Fruit fly (Drosophila melanogaster): ENCODE data around the gene sov.

The sov gene

DNA sequence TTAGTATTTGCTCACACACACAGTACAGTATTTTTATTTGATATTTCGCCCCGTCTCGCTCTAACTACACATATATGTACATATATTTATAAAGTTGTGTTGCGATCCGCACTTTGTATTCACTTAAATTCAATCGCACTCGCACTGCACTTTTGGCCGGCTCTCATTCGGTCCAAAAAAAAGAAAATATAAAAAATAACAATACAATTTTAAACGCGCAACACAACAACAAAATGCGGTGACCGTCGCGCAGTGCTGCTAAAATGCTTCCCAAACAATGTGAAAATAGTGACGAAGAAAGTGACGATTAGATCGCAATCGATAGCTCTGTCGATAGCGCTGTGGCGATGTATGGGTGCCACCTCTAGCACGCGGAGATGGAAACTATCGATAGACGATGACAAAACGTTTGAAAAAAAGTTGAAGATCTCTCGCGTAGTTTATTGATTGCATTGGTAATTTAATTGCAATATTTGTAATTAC lies 47.2 kb downstream of the sov start, which contains the start of the genes C3G and pod1 (continued):
- TF ChIP-seq CG7963 (GFP tag; IDR thresholded peaks at IDR 0.05; ENCODE audit: partially characterized antibody): peak; percentile 96
- peak; percentile 43; the same call in 1 of the 2 replicates for TF ChIP-seq CG32772 (GFP tag; IDR thresholded peaks at IDR 0.05)
- peak; percentile 17 for TF ChIP-seq ind (GFP tag; optimal IDR thresholded peaks at IDR 0.05)
- TF ChIP-seq Max (GFP tag; optimal IDR thresholded peaks at IDR 0.05): peak; percentile 50
- TF ChIP-seq D19B (GFP tag; optimal IDR thresholded peaks at IDR 0.05): no peak
- no peak for TF ChIP-seq chm (GFP tag; IDR thresholded peaks at IDR 0.05)
- TF ChIP-seq bbx (GFP tag; IDR thresholded peaks at IDR 0.05; ENCODE audit: partially characterized antibody): peak; percentile 99
- no peak for TF ChIP-seq prd (optimal IDR thresholded peaks at IDR 0.05)
- no peak for TF ChIP-seq prd (GFP tag; IDR thresholded peaks at IDR 0.05)
- peak in 1 of 3 experiments; percentile 44 for TF ChIP-seq Stat92E (GFP tag; optimal IDR thresholded peaks at IDR 0.05)
- no peak for TF ChIP-seq kay (GFP tag; optimal IDR thresholded peaks at IDR 0.05)
- TF ChIP-seq CG16813 (GFP tag; IDR thresholded peaks at IDR 0.05; ENCODE audit: partially characterized antibody): peak; percentile 99
- TF ChIP-seq twi (tag; optimal IDR thresholded peaks at IDR 0.05): no peak
- no peak for TF ChIP-seq Drgx (GFP tag; IDR thresholded peaks at IDR 0.05)
- TF ChIP-seq CG12155 (GFP tag; optimal IDR thresholded peaks at IDR 0.05): peak; percentile 39
- no peak for TF ChIP-seq oc (tag; optimal IDR thresholded peaks at IDR 0.05)
- TF ChIP-seq CG16863 (GFP tag; optimal IDR thresholded peaks at IDR 0.05): no peak
- TF ChIP-seq fu2 (GFP tag; optimal IDR thresholded peaks at IDR 0.05): peak; percentile 31
- no peak for TF ChIP-seq jigr1 (GFP tag; IDR thresholded peaks at IDR 0.05)
- no peak for TF ChIP-seq CG6854 (GFP tag; optimal IDR thresholded peaks at IDR 0.05)
- no peak for TF ChIP-seq Taf1 (GFP tag; IDR thresholded peaks at IDR 0.05)
- peak; percentile 48 for TF ChIP-seq ewg (GFP tag; optimal IDR thresholded peaks at IDR 0.05)
- TF ChIP-seq Vsx1 (GFP tag; optimal IDR thresholded peaks at IDR 0.05): peak; percentile 16
- no peak for TF ChIP-seq Atf6 (GFP tag; IDR thresholded peaks at IDR 0.05)
- TF ChIP-seq Xrp1 (GFP tag; IDR thresholded peaks at IDR 0.05): no peak
- no peak for TF ChIP-seq CG31388 (GFP tag; optimal IDR thresholded peaks at IDR 0.05)
- TF ChIP-seq ftz-f1 (GFP tag; optimal IDR thresholded peaks at IDR 0.05): peak; percentile 45
- no peak for TF ChIP-seq dm (GFP tag; optimal IDR thresholded peaks at IDR 0.05)
- TF ChIP-seq Oaz (GFP tag; IDR thresholded peaks at IDR 0.05): no peak
- peak; percentile 66 for TF ChIP-seq CG10267 (tag; optimal IDR thresholded peaks at IDR 0.05)
- no peak for TF ChIP-seq CG7839 (tag; optimal IDR thresholded peaks at IDR 0.05)
- TF ChIP-seq Scr (GFP tag; IDR thresholded peaks at IDR 0.05; ENCODE audit: partially characterized antibody): peak; percentile 96
- peak; percentile 43; the same call in 1 of the 2 replicates for TF ChIP-seq CG31441 (GFP tag; IDR thresholded peaks at IDR 0.05)
- TF ChIP-seq MTF-1 (GFP tag; optimal IDR thresholded peaks at IDR 0.05; ENCODE audit: borderline replicate concordance): no peak
- TF ChIP-seq stc (GFP tag; IDR thresholded peaks at IDR 0.05): no peak
- no peak for TF ChIP-seq CG10209 (GFP tag; optimal IDR thresholded peaks at IDR 0.05)
- TF ChIP-seq CG10321 (GFP tag; IDR thresholded peaks at IDR 0.05): no peak
- TF ChIP-seq Ada2b (GFP tag; IDR thresholded peaks at IDR 0.05): no peak
- TF ChIP-seq gfzf (GFP tag; optimal IDR thresholded peaks at IDR 0.05): peak; percentile 88
- TF ChIP-seq danr (GFP tag; IDR thresholded peaks at IDR 0.05): no peak
- peak in 1 of 2 experiments; percentile 26 for TF ChIP-seq crp (GFP tag; optimal IDR thresholded peaks at IDR 0.05)
- no peak for TF ChIP-seq Hr3 (GFP tag; optimal IDR thresholded peaks at IDR 0.05)
- TF ChIP-seq CG13894 (tag; optimal IDR thresholded peaks at IDR 0.05): peak; percentile 67
- TF ChIP-seq CG17359 (tag; optimal IDR thresholded peaks at IDR 0.05): no peak
- TF ChIP-seq peb (GFP tag; IDR thresholded peaks at IDR 0.05): no peak
- TF ChIP-seq Nf-YC (tag; optimal IDR thresholded peaks at IDR 0.05): peak; percentile 45
- TF ChIP-seq Eip74EF (GFP tag; optimal IDR thresholded peaks at IDR 0.05): peak in 1 of 2 experiments; percentile 18
- no peak for TF ChIP-seq slp2 (GFP tag; optimal IDR thresholded peaks at IDR 0.05)
- TF ChIP-seq CG7357 (GFP tag; IDR thresholded peaks at IDR 0.05): no peak
- peak; percentile 42 for TF ChIP-seq CG12769 (tag; optimal IDR thresholded peaks at IDR 0.05)
